Fruit fly (Drosophila melanogaster): ENCODE results near the gene CG32281.

dm6 chr3L:3194059-3194458, 24.9 kb downstream of the CG32281 start:
- TF ChIP-seq usp (GFP tag; optimal IDR thresholded peaks at IDR 0.05) (no peak), CG8478 (optimal IDR thresholded peaks at IDR 0.05) (no peak)

Data from whole organism.